ENCODE assay signal across 2 fruit fly cellular contexts in the genomic region with DNA sequence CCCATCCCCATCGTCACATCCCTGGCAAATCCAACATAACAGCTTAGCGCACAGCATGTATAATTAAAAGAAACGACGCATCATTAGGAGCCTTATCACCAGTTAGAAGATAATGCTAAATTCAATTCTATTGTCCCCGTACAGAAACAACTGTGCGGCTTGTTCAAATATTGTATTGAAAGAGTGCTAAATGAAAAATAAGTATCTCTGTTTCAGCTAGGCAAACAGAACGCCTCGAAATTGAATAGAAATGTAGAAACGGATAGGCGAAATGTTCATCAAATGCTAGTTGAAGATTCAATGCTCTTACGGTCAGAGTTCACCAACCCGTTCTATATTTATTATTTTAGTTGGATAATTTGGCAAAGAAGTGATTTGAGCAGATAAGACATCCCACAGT.
A peak's percentile ranks its signal among the peaks of the same experiment; 100 is the strongest.
TF ChIP-seq lines count a peak whose summit lies in the region.

No protein-coding gene starts in this region.

- TF ChIP-seq CTCF in whole organism, embryonic (GFP tag; optimal IDR thresholded peaks at IDR 0.05; lab: Kevin White, UChicago) = no peak

TF ChIP-seq in whole organism, embryonic, 481 proteins besides CTCF, POLR2A, EP300 and RAD21:
- TF ChIP-seq Med (GFP tag; lab: Kevin White, UChicago) (peak; percentile 77), CkIIα-i1 (GFP tag; IDR thresholded peaks at IDR 0.05; lab: Robert Waterston, UW) (no peak), sens (GFP tag; lab: Kevin White, UChicago) (peak; percentile 76), Xrp1 (GFP tag; IDR thresholded peaks at IDR 0.05; lab: Robert Waterston, UW) (0 out of 2 replicates have a peak, but pooled peaks have one; percentile 5), Sox100B (GFP tag; optimal IDR thresholded peaks at IDR 0.05; lab: Kevin White, UChicago) (no peak), lmd (GFP tag; IDR thresholded peaks at IDR 0.05; lab: Robert Waterston, UW) (no peak), CG2889 (GFP tag; IDR thresholded peaks at IDR 0.05; lab: Robert Waterston, UW) (no peak), D19A (tag; optimal IDR thresholded peaks at IDR 0.05; lab: Kevin White, UChicago) (peak; percentile 83), CG6791 (GFP tag; IDR thresholded peaks at IDR 0.05; lab: Robert Waterston, UW; ENCODE audit: partially characterized antibody) (no peak)

TF ChIP-seq in whole organism, prepupa, 60 proteins besides CTCF, POLR2A, EP300 and RAD21:
- TF ChIP-seq CG10669 (GFP tag; optimal IDR thresholded peaks at IDR 0.05; lab: Kevin White, UChicago) (no peak), fkh (GFP tag; optimal IDR thresholded peaks at IDR 0.05; lab: Kevin White, UChicago) (peak; percentile 52)
TF ChIP-seq in whole organism, prepupa: peak in this region for 1.
